Worm (Caenorhabditis elegans) whole organism, mixed stage, embryonic: Measurements from ENCODE around the gene idpp-11.

Experiments
- elt-1 ChIP-seq: sonication (generic microtip); optimal IDR thresholded peaks from 2 replicates; lab custom pipeline; 2017; ENCODE audit warnings: missing genetic modification characterization, mild to moderate bottlenecking, missing compliant biosample characterization, antibody characterized with exemption, moderate library complexity, borderline replicate concordance; ENCODE audit not compliant: insufficient read depth
- ham-2 ChIP-seq: fragments of 200-800 bp; sonication (Bioruptor generic); optimal IDR thresholded peaks from 2 replicates; lab custom pipeline; 2018; ENCODE audit warnings: mild to moderate bottlenecking, missing genetic modification characterization, missing compliant biosample characterization
- mab-5 ChIP-seq: fragments of 150-350 bp; optimal IDR thresholded peaks from 2 replicates; lab custom pipeline; 2014; ENCODE audit warnings: missing biosample characterization, missing genetic modification characterization
- snpc-4 ChIP-seq: fragments of 150-350 bp; optimal IDR thresholded peaks from 2 replicates; lab custom pipeline; 2014; ENCODE audit warnings: missing biosample characterization, missing genetic modification characterization
- unc-62 ChIP-seq: fragments of 150-350 bp; optimal IDR thresholded peaks from 2 replicates; lab custom pipeline; 2014; ENCODE audit warnings: missing biosample characterization, missing genetic modification reagents, missing genetic modification characterization

DNA sequence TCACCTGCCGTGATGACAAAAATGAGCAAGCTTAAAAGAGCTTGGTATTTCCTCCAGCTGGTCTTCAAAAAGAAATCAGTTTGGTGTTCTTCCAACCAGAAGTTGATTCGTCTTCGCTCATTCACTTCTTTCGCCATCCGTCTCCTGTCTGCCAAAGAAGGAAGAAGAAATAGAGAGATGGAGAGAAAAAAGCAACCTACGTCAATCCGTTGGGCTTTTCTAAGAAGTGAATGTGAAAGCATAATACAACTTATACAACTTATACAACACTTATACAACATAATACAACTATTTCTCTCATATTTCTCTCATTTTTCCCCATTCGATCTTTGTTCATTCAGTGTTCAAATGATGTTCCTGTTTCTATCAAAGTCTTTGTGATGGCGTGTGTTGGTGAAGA is 31.4 kb upstream of the idpp-11 start:
- no peak for TF ChIP-seq elt-1 (tag; lab: Kevin White, UChicago)
- no peak for TF ChIP-seq mab-5
- no peak for TF ChIP-seq unc-62
- TF ChIP-seq snpc-4 (tag; lab: Kevin White, UChicago), result no peak
- no peak for TF ChIP-seq ham-2 (GFP tag; lab: Kevin White, UChicago)
